In genomic region chr3L:16268106-16268733, dm6 we compare ENCODE assay signal across 1 fruit fly cellular context.
TF ChIP-seq lines count a peak whose summit lies in the region.

CG4950 (minus strand) TSS chr3L:16268156.

TF ChIP-seq in whole organism, prepupa, 60 proteins besides CTCF, POLR2A, EP300 and RAD21 (continued from another document):
- TF ChIP-seq Hr38 (GFP tag; optimal IDR thresholded peaks at IDR 0.05; lab: Kevin White, UChicago), result no peak
- TF ChIP-seq spab (GFP tag; optimal IDR thresholded peaks at IDR 0.05; lab: Kevin White, UChicago), result peak; percentile 50
- TF ChIP-seq cyc (GFP tag; optimal IDR thresholded peaks at IDR 0.05; lab: Kevin White, UChicago), result no peak
- no peak for TF ChIP-seq salr (GFP tag; optimal IDR thresholded peaks at IDR 0.05; lab: Kevin White, UChicago)
- TF ChIP-seq Hr4 (GFP tag; optimal IDR thresholded peaks at IDR 0.05; lab: Kevin White, UChicago), result peak; percentile 18
- TF ChIP-seq fd85E (GFP tag; optimal IDR thresholded peaks at IDR 0.05; lab: Kevin White, UChicago), result no peak
- peak; percentile 30 for TF ChIP-seq CG8632 (GFP tag; optimal IDR thresholded peaks at IDR 0.05; lab: Kevin White, UChicago)
- TF ChIP-seq CG6808 (GFP tag; optimal IDR thresholded peaks at IDR 0.05; lab: Kevin White, UChicago), result peak; percentile 41
- TF ChIP-seq Lpt (GFP tag; optimal IDR thresholded peaks at IDR 0.05; lab: Kevin White, UChicago), result no peak
- TF ChIP-seq CG10669 (GFP tag; optimal IDR thresholded peaks at IDR 0.05; lab: Kevin White, UChicago), result peak; percentile 56
- TF ChIP-seq CG6792 (GFP tag; optimal IDR thresholded peaks at IDR 0.05; lab: Kevin White, UChicago), result peak; percentile 26
- TF ChIP-seq CG32006 (GFP tag; optimal IDR thresholded peaks at IDR 0.05; lab: Kevin White, UChicago), result peak; percentile 49
- TF ChIP-seq CG8319 (GFP tag; optimal IDR thresholded peaks at IDR 0.05; lab: Kevin White, UChicago), result no peak
- peak; percentile 33 for TF ChIP-seq Met (GFP tag; optimal IDR thresholded peaks at IDR 0.05; lab: Kevin White, UChicago)
- TF ChIP-seq fd59A (GFP tag; optimal IDR thresholded peaks at IDR 0.05; lab: Kevin White, UChicago), result peak; percentile 33
- no peak for TF ChIP-seq CG10631 (GFP tag; optimal IDR thresholded peaks at IDR 0.05; lab: Kevin White, UChicago)
- TF ChIP-seq acj6 (GFP tag; optimal IDR thresholded peaks at IDR 0.05; lab: Kevin White, UChicago), result peak; percentile 8
- TF ChIP-seq eg (GFP tag; IDR thresholded peaks at IDR 0.05; lab: Robert Waterston, UW), result no peak
- TF ChIP-seq achi (GFP tag; optimal IDR thresholded peaks at IDR 0.05; lab: Kevin White, UChicago), result peak; percentile 31
- no peak for TF ChIP-seq CG7368 (GFP tag; optimal IDR thresholded peaks at IDR 0.05; lab: Kevin White, UChicago)
- TF ChIP-seq Sox15 (GFP tag; optimal IDR thresholded peaks at IDR 0.05; lab: Kevin White, UChicago), result peak; percentile 32
- peak; percentile 59 for TF ChIP-seq Ets96B (tag; optimal IDR thresholded peaks at IDR 0.05; lab: Kevin White, UChicago)
- no peak for TF ChIP-seq fkh (GFP tag; optimal IDR thresholded peaks at IDR 0.05; lab: Kevin White, UChicago)
- TF ChIP-seq CG16779 (tag; optimal IDR thresholded peaks at IDR 0.05; lab: Kevin White, UChicago), result peak; percentile 15
- TF ChIP-seq lz (GFP tag; optimal IDR thresholded peaks at IDR 0.05; lab: Kevin White, UChicago), result peak; percentile 19
- TF ChIP-seq CG11294 (GFP tag; IDR thresholded peaks at IDR 0.05; lab: Robert Waterston, UW), result no peak
- TF ChIP-seq vri (GFP tag; optimal IDR thresholded peaks at IDR 0.05; lab: Kevin White, UChicago), result no peak
- TF ChIP-seq CG31627 (GFP tag; optimal IDR thresholded peaks at IDR 0.05; lab: Kevin White, UChicago), result peak; percentile 8
- TF ChIP-seq Hr39 (GFP tag; optimal IDR thresholded peaks at IDR 0.05; lab: Kevin White, UChicago), result peak; percentile 12
- no peak for TF ChIP-seq CG11762 (GFP tag; optimal IDR thresholded peaks at IDR 0.05; lab: Kevin White, UChicago; ENCODE audit: insufficient read depth)
- peak; percentile 11 for TF ChIP-seq Smox (GFP tag; optimal IDR thresholded peaks at IDR 0.05; lab: Kevin White, UChicago)
- TF ChIP-seq CG6163 (GFP tag; IDR thresholded peaks at IDR 0.05; lab: Robert Waterston, UW), result 0 out of 3 replicates have a peak, but pooled peaks have one; percentile 20
